Fruit fly (Drosophila melanogaster) whole organism, wandering third instar larva: ENCODE measurements around the gene Hou.

Source experiments
- Abd-B ChIP-seq: fragments of >200 bp; optimal IDR thresholded peaks from 2 replicates; lab custom pipeline; 2017; ENCODE audit warnings: missing biosample characterization, missing genetic modification characterization
- CG32264 ChIP-seq: fragments of 200-800 bp; sonication (Bioruptor generic); optimal IDR thresholded peaks from 2 replicates; lab custom pipeline; 2016; ENCODE audit warnings: missing biosample characterization, missing genetic modification characterization
- CG9705 ChIP-seq: fragments of 200-800 bp; sonication (Bioruptor generic); optimal IDR thresholded peaks from 2 replicates; lab custom pipeline; 2018; ENCODE audit warnings: missing biosample characterization, mild to moderate bottlenecking, missing genetic modification characterization
- Dif ChIP-seq: fragments of 200-275, 200-300 bp; sonication (Bioruptor generic); optimal IDR thresholded peaks from 2 replicates; lab custom pipeline; 2018; ENCODE audit warnings: missing biosample characterization, missing genetic modification characterization; ENCODE audit not compliant: partially characterized antibody
- GATAd ChIP-seq: sonication (Bioruptor generic); optimal IDR thresholded peaks from 2 replicates; lab custom pipeline; 2016; ENCODE audit warnings: missing biosample characterization, missing genetic modification characterization
- HLH106 ChIP-seq: fragments of 200-800 bp; optimal IDR thresholded peaks from 3 replicates; lab custom pipeline; 2019; ENCODE audit warnings: missing biosample characterization, mild to moderate bottlenecking, missing genetic modification characterization, moderate library complexity
- Hr78 ChIP-seq: fragments of >200 bp; optimal IDR thresholded peaks from 2 replicates; lab custom pipeline; 2017; ENCODE audit warnings: missing biosample characterization, missing genetic modification characterization
- Hr83 ChIP-seq: fragments of 200-300 bp; sonication (Bioruptor generic); optimal IDR thresholded peaks from 2 replicates; lab custom pipeline; 2016; ENCODE audit warnings: missing biosample characterization, mild to moderate bottlenecking, missing genetic modification characterization, moderate library complexity; ENCODE audit not compliant: poor library complexity, severe bottlenecking
- Jra ChIP-seq: sonication (Bioruptor generic); optimal IDR thresholded peaks from 2 replicates; lab custom pipeline; 2016; ENCODE audit warnings: missing biosample characterization, missing genetic modification characterization
- Myc ChIP-seq: fragments of >200 bp; optimal IDR thresholded peaks from 2 replicates; lab custom pipeline; 2017
- N ChIP-seq: fragments of >200 bp; optimal IDR thresholded peaks from 2 replicates; lab custom pipeline; 2018; ENCODE audit warnings: missing biosample characterization, missing external identifiers, missing genetic modification characterization
- OdsH ChIP-seq: fragments of 200-800 bp; sonication (Bioruptor generic); optimal IDR thresholded peaks from 2 replicates; lab custom pipeline; 2016; ENCODE audit warnings: missing biosample characterization, mild to moderate bottlenecking, missing genetic modification characterization
- Rel ChIP-seq, 2 experiments: fragments of 200-800 bp; sonication (Bioruptor generic) in 1 of 2; optimal IDR thresholded peaks; 2 replicates in 1 of 2; 3 replicates in 1 of 2; lab custom pipeline; 2016 to 2019; ENCODE audit warnings: mild to moderate bottlenecking in 2 of 2, missing biosample characterization in 2 of 2, missing genetic modification characterization in 2 of 2, moderate library complexity in 1 of 2
- Sp1 ChIP-seq: fragments of 200-800 bp; sonication (Bioruptor generic); optimal IDR thresholded peaks from 3 replicates; lab custom pipeline; 2019; ENCODE audit warnings: missing biosample characterization, mild to moderate bottlenecking, missing genetic modification characterization, moderate library complexity
- Vsx2 ChIP-seq: fragments of 200-300, 225-300 bp; sonication (Bioruptor generic); optimal IDR thresholded peaks from 2 replicates; lab custom pipeline; 2018; ENCODE audit warnings: missing biosample characterization, missing genetic modification characterization; ENCODE audit not compliant: partially characterized antibody
- br ChIP-seq: fragments of 200-800 bp; sonication (Bioruptor generic); optimal IDR thresholded peaks from 2 replicates; lab custom pipeline; 2016; ENCODE audit warnings: missing biosample characterization, missing genetic modification characterization
- brk ChIP-seq: fragments of 200-800 bp; sonication (Bioruptor generic); optimal IDR thresholded peaks from 2 replicates; lab custom pipeline; 2016; ENCODE audit warnings: missing biosample characterization, mild to moderate bottlenecking, missing genetic modification characterization
- dl ChIP-seq, 2 experiments: fragments of 175-275, 200-275 bp in 1 of 2; fragments of 200-275 bp in 1 of 2; sonication (Bioruptor generic); optimal IDR thresholded peaks; lab custom pipeline; 2018; ENCODE audit warnings: mild to moderate bottlenecking in 2 of 2, missing biosample characterization in 2 of 2, missing genetic modification characterization in 2 of 2, moderate library complexity in 2 of 2; ENCODE audit not compliant: partially characterized antibody in 2 of 2, insufficient read depth in 1 of 2
- dmrt93B ChIP-seq: fragments of 200-800 bp; sonication (Bioruptor generic); optimal IDR thresholded peaks from 2 replicates; lab custom pipeline; 2018; ENCODE audit warnings: missing biosample characterization, mild to moderate bottlenecking, missing genetic modification characterization
- dsf ChIP-seq: sonication (Bioruptor generic); optimal IDR thresholded peaks from 2 replicates; lab custom pipeline; 2016; ENCODE audit warnings: missing biosample characterization, missing genetic modification characterization, borderline replicate concordance
- ey ChIP-seq: fragments of 200-800 bp; sonication (Bioruptor generic); optimal IDR thresholded peaks from 2 replicates; lab custom pipeline; 2016; ENCODE audit warnings: missing biosample characterization, missing genetic modification characterization
- foxo ChIP-seq, 2 experiments: fragments of 200-800 bp; sonication (Bioruptor generic); optimal IDR thresholded peaks; 2 replicates in 1 of 2; 3 replicates in 1 of 2; lab custom pipeline; 2016 to 2017; ENCODE audit warnings: missing biosample characterization in 2 of 2, missing genetic modification characterization in 2 of 2
- h ChIP-seq: fragments of 200-800 bp; sonication (Bioruptor generic); optimal IDR thresholded peaks from 3 replicates; lab custom pipeline; 2016; ENCODE audit warnings: missing biosample characterization, mild to moderate bottlenecking, missing genetic modification characterization
- lola ChIP-seq: fragments of >200 bp; optimal IDR thresholded peaks from 2 replicates; lab custom pipeline; 2017; ENCODE audit warnings: missing biosample characterization, missing genetic modification characterization
- pan ChIP-seq: fragments of >200 bp; optimal IDR thresholded peaks from 2 replicates; lab custom pipeline; 2017
- psq ChIP-seq: fragments of 200-800 bp; sonication (Bioruptor generic); optimal IDR thresholded peaks from 3 replicates; lab custom pipeline; 2017; ENCODE audit warnings: missing biosample characterization, mild to moderate bottlenecking, missing genetic modification characterization, moderate library complexity
- rgr ChIP-seq: fragments of 200-800 bp; sonication (Bioruptor generic); optimal IDR thresholded peaks from 3 replicates; lab custom pipeline; 2016; ENCODE audit warnings: missing biosample characterization, mild to moderate bottlenecking, missing genetic modification characterization
- sage ChIP-seq: fragments of 200-800 bp; sonication (Bioruptor generic); optimal IDR thresholded peaks from 2 replicates; lab custom pipeline; 2016; ENCODE audit warnings: missing biosample characterization, mild to moderate bottlenecking, missing genetic modification characterization
- tai ChIP-seq: sonication (Bioruptor generic); optimal IDR thresholded peaks from 2 replicates; lab custom pipeline; 2016; ENCODE audit warnings: missing biosample characterization, missing genetic modification characterization
- usp ChIP-seq: fragments of >200 bp; optimal IDR thresholded peaks from 2 replicates; lab custom pipeline; 2017; ENCODE audit warnings: missing biosample characterization, missing genetic modification characterization
- woc ChIP-seq: sonication (Bioruptor generic); optimal IDR thresholded peaks from 2 replicates; lab custom pipeline; 2016; ENCODE audit warnings: missing biosample characterization, mild to moderate bottlenecking, missing genetic modification characterization

Gene Hou

dm6 chrX:18684928-18685327, 34.7 kb upstream of the Hou start:
- no peak for TF ChIP-seq N (GFP tag; lab: Kevin White, UChicago)
- TF ChIP-seq GATAd (GFP tag; lab: Kevin White, UChicago), result no peak
- TF ChIP-seq tai (GFP tag; lab: Kevin White, UChicago), result no peak
- no peak for TF ChIP-seq dsf
- TF ChIP-seq Myc (lab: Kevin White, UChicago), result no peak
- TF ChIP-seq dmrt93B (GFP tag; lab: Kevin White, UChicago), result no peak
- no peak for TF ChIP-seq brk (GFP tag; lab: Kevin White, UChicago)
- no peak for TF ChIP-seq Dif (GFP tag; lab: Kevin White, UChicago)
- TF ChIP-seq Abd-B (GFP tag; lab: Kevin White, UChicago), result no peak
- TF ChIP-seq OdsH, result no peak
- no peak for TF ChIP-seq CG32264 (GFP tag; lab: Kevin White, UChicago)
- no peak for TF ChIP-seq Hr78 (GFP tag; lab: Kevin White, UChicago)
- no peak for TF ChIP-seq rgr (GFP tag; lab: Kevin White, UChicago)
- TF ChIP-seq, all 38 proteins: peak for 0

dm6 chrX:18684504-18684903, 34.3 kb upstream of the Hou start:
- TF ChIP-seq sage (GFP tag; lab: Kevin White, UChicago), result no peak
- TF ChIP-seq rgr (GFP tag; lab: Kevin White, UChicago), result no peak
- TF ChIP-seq HLH106, result no peak
- TF ChIP-seq Vsx2 (GFP tag; lab: Kevin White, UChicago), result no peak
- TF ChIP-seq dsf, result no peak
- TF ChIP-seq pan (lab: Kevin White, UChicago), result no peak
- TF ChIP-seq ey (GFP tag; lab: Kevin White, UChicago), result no peak

dm6 chrX:18682815-18683214, 32.6 kb upstream of the Hou start:
- TF ChIP-seq HLH106 (no peak), lola (GFP tag; lab: Kevin White, UChicago) (no peak), h (no peak), Hr83 (GFP tag; lab: Kevin White, UChicago) (no peak), psq (GFP tag; lab: Kevin White, UChicago) (no peak), foxo (GFP tag; optimal IDR thresholded peaks at IDR 0.05; lab: Kevin White, UChicago) (no peak), Sp1 (GFP tag; lab: Kevin White, UChicago) (no peak), Jra (GFP tag; lab: Kevin White, UChicago) (no peak), CG32264 (GFP tag; lab: Kevin White, UChicago) (no peak), usp (GFP tag; lab: Kevin White, UChicago) (no peak), woc (GFP tag; lab: Kevin White, UChicago) (no peak), rgr (GFP tag; lab: Kevin White, UChicago) (no peak), Rel (GFP tag; optimal IDR thresholded peaks at IDR 0.05; lab: Kevin White, UChicago) (no peak), Rel (tag; optimal IDR thresholded peaks at IDR 0.05; lab: Kevin White, UChicago) (no peak), br (GFP tag; lab: Kevin White, UChicago) (no peak)

dm6 chrX:18681410-18681809, 31.2 kb upstream of the Hou start:
- TF ChIP-seq h, result no peak
- TF ChIP-seq Jra (GFP tag; lab: Kevin White, UChicago), result no peak
- no peak for TF ChIP-seq tai (GFP tag; lab: Kevin White, UChicago)
- no peak for TF ChIP-seq dl (GFP tag; optimal IDR thresholded peaks at IDR 0.05; lab: Kevin White, UChicago; ENCODE audit: insufficient read depth in 1 of 2, partially characterized antibody in 2 of 2)
- TF ChIP-seq OdsH, result no peak
- no peak for TF ChIP-seq lola (GFP tag; lab: Kevin White, UChicago)
- TF ChIP-seq Hr78 (GFP tag; lab: Kevin White, UChicago), result no peak

- TF ChIP-seq N (GFP tag; lab: Kevin White, UChicago) (no peak), dmrt93B (GFP tag; lab: Kevin White, UChicago) (no peak), lola (GFP tag; lab: Kevin White, UChicago) (no peak), CG9705 (GFP tag; lab: Kevin White, UChicago) (no peak)
Measured at dm6 chrX:18678876-18679275, 28.6 kb upstream of the Hou start.
